Fruit fly (Drosophila melanogaster): ENCODE data around the gene CtsB.

The CtsB gene

DNA sequence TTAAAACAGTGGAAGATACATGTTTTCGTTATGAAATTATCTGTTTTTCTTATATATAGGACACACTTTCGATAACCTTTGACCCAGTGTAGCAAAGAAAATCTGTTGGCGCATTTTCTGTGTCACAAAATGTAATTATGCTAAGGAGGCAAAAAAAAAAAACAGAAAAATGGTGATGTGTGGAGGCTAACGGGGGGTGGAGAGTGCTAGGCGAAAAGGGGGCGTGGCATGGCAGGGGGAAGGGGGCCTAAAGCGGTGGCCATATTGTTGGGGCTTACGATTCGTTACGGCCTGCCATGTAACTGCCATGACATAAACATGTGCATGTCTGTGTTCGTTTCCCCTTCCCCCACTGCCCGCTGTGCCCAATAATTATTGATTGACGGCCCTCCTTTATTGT, 16.8 kb downstream of the CtsB start:
- TF ChIP-seq CG33017 (tag; optimal IDR thresholded peaks at IDR 0.05), result no peak
- TF ChIP-seq CG12768 (GFP tag; optimal IDR thresholded peaks at IDR 0.05), result no peak
- TF ChIP-seq Clk (GFP tag; optimal IDR thresholded peaks at IDR 0.05), result no peak
- TF ChIP-seq CG7045 (GFP tag; optimal IDR thresholded peaks at IDR 0.05), result no peak
- TF ChIP-seq CG5204 (GFP tag; optimal IDR thresholded peaks at IDR 0.05), result no peak
- TF ChIP-seq tj (GFP tag; optimal IDR thresholded peaks at IDR 0.05), result peak; percentile 56
- TF ChIP-seq pad (GFP tag; optimal IDR thresholded peaks at IDR 0.05), result no peak

DNA sequence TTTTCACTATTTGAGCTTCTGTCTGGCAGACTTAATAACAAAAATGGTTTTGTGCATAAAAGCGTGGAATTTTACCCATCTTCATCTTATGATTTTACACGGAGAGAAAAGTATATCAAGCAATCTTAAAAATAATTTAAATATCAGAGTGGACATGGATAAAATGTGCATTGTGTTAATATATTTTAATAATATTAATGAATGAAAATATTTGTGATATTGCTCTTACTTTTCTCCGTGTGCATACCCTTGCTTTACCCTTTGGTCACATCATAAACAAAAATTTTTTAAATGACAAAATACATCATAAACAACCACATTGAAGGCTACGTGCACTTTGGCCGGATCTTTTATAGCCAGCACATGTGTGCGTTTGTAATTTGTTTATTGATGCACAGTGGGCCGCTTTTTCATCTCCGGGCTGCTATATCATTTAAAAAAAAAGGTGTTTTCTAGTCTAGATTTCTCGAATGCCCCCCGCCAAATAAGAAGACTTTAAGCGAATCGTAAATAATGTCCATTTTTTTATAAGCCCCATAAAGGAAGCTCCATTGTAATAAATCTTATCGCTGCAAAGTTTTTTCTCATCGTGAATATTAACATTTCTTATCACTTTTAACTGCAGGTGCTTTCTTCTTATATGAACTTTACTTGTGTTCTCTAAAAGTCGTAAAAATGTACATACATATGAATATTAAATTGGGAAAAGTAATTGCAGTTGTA, 17.4 kb downstream of the CtsB start:
- TF ChIP-seq cnc (optimal IDR thresholded peaks at IDR 0.05) (no peak), CG33017 (tag; optimal IDR thresholded peaks at IDR 0.05) (peak; percentile 48), Hr96 (GFP tag; optimal IDR thresholded peaks at IDR 0.05) (no peak), tj (GFP tag; optimal IDR thresholded peaks at IDR 0.05) (no peak), CG1620 (GFP tag; optimal IDR thresholded peaks at IDR 0.05) (no peak), ovo (GFP tag; optimal IDR thresholded peaks at IDR 0.05) (no peak), Mnt (GFP tag; optimal IDR thresholded peaks at IDR 0.05) (peak; percentile 70), Clk (GFP tag; optimal IDR thresholded peaks at IDR 0.05) (no peak), cic (GFP tag; optimal IDR thresholded peaks at IDR 0.05) (peak; percentile 35), CG7045 (GFP tag; optimal IDR thresholded peaks at IDR 0.05) (no peak), CG12768 (GFP tag; optimal IDR thresholded peaks at IDR 0.05) (no peak), CG7101 (tag; optimal IDR thresholded peaks at IDR 0.05) (peak; percentile 60), CG14711 (tag; optimal IDR thresholded peaks at IDR 0.05) (peak; percentile 58), toe (GFP tag; optimal IDR thresholded peaks at IDR 0.05) (no peak), CG11617 (GFP tag; optimal IDR thresholded peaks at IDR 0.05) (peak; percentile 27), CG5204 (GFP tag; optimal IDR thresholded peaks at IDR 0.05) (no peak), kay (GFP tag; ENCODE audit: borderline replicate concordance) (peak; percentile 81), Crg-1 (GFP tag; optimal IDR thresholded peaks at IDR 0.05) (no peak), pad (GFP tag; optimal IDR thresholded peaks at IDR 0.05) (no peak), bab1 (GFP tag; optimal IDR thresholded peaks at IDR 0.05) (peak; percentile 61)

DNA sequence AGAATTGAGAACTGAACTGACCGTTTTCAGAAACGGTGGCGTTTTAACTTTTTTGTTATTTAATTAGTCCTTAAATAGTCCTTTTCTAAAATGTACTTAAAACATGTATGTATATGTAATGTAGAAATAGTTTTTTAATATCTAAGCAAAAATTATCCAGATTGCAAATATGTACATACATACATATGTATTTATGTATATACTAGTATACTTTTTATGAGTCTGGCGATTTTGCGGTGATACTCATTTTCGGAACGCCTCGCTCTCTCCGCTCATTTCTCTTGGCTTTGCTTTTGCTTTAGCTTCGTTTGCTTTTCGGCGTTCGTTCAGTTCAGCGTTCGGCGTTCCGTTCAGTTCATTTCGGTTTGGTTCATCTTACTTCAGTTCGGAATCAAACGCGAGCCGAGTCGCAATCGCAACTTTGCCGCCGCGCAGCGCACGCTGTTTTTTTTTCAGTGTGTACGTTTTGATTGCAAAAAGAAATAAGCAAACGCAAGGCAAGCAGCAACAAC, 19.5 kb downstream of the CtsB start, which contains the start of gene rdgB:
Gene rdgB, plus strand, starts transcription at position 381 of the 512 bp plus-strand sequence.
- no peak for TF ChIP-seq cnc (optimal IDR thresholded peaks at IDR 0.05)
- peak; percentile 78 for TF ChIP-seq Hr96 (GFP tag; optimal IDR thresholded peaks at IDR 0.05)
- peak; percentile 69 for TF ChIP-seq Mnt (GFP tag; optimal IDR thresholded peaks at IDR 0.05)
- peak; percentile 87 for TF ChIP-seq CG11617 (GFP tag; optimal IDR thresholded peaks at IDR 0.05)
- peak; percentile 80 for TF ChIP-seq tj (GFP tag; optimal IDR thresholded peaks at IDR 0.05)
- peak; percentile 83 for TF ChIP-seq CG7045 (GFP tag; optimal IDR thresholded peaks at IDR 0.05)
- peak; percentile 72 for TF ChIP-seq ovo (GFP tag; optimal IDR thresholded peaks at IDR 0.05)
- TF ChIP-seq Crg-1 (GFP tag; optimal IDR thresholded peaks at IDR 0.05), result peak; percentile 87
- TF ChIP-seq CG14711 (tag; optimal IDR thresholded peaks at IDR 0.05), result peak; percentile 78
- TF ChIP-seq CG12768 (GFP tag; optimal IDR thresholded peaks at IDR 0.05), result peak; percentile 82
- TF ChIP-seq kay (GFP tag; ENCODE audit: borderline replicate concordance), result no peak
- TF ChIP-seq toe (GFP tag; optimal IDR thresholded peaks at IDR 0.05), result peak; percentile 73
- peak; percentile 35 for TF ChIP-seq Clk (GFP tag; optimal IDR thresholded peaks at IDR 0.05)
- peak; percentile 91 for TF ChIP-seq CG7101 (tag; optimal IDR thresholded peaks at IDR 0.05)
- peak; percentile 63 for TF ChIP-seq CG33017 (tag; optimal IDR thresholded peaks at IDR 0.05)
- peak; percentile 56 for TF ChIP-seq cic (GFP tag; optimal IDR thresholded peaks at IDR 0.05)
- peak; percentile 83 for TF ChIP-seq CG1620 (GFP tag; optimal IDR thresholded peaks at IDR 0.05)
- TF ChIP-seq pad (GFP tag; optimal IDR thresholded peaks at IDR 0.05), result peak; percentile 87
- TF ChIP-seq CG5204 (GFP tag; optimal IDR thresholded peaks at IDR 0.05), result peak; percentile 82
- peak; percentile 75 for TF ChIP-seq bab1 (GFP tag; optimal IDR thresholded peaks at IDR 0.05)

DNA sequence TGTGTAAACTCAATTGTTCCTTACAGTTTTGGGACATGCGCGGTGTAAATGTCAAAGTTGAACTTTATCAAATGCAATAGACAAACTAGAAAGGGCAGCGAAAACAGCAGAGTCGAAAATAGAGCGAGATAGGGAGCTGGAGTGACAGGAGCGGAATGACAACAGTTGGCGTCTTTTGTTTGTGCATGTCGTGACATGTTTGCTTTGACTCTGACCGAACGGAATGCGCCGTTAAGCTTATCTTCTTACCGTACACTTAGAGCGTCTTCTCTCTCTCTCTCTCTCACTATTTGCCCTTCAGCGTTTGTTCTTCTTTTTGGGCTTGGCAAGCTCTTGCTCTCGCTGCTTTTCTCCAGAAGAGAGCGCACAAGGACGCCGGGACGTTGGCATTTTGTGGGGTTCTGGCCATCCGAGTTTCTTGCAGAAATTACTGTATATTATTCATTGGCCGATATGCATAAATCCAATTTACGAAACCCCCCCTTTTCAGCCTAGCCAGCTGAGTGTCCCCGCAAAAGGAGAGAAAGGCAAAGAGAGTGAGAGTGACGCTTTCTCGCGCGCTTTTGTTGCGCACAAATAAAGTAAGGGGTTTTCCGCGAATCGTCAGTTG, 20.1 kb downstream of the CtsB start:
- TF ChIP-seq ovo (GFP tag; optimal IDR thresholded peaks at IDR 0.05), result peak; percentile 44
- no peak for TF ChIP-seq bab1 (GFP tag; optimal IDR thresholded peaks at IDR 0.05)
- no peak for TF ChIP-seq Hr96 (GFP tag; optimal IDR thresholded peaks at IDR 0.05)
- TF ChIP-seq CG14711 (tag; optimal IDR thresholded peaks at IDR 0.05), result no peak

DNA sequence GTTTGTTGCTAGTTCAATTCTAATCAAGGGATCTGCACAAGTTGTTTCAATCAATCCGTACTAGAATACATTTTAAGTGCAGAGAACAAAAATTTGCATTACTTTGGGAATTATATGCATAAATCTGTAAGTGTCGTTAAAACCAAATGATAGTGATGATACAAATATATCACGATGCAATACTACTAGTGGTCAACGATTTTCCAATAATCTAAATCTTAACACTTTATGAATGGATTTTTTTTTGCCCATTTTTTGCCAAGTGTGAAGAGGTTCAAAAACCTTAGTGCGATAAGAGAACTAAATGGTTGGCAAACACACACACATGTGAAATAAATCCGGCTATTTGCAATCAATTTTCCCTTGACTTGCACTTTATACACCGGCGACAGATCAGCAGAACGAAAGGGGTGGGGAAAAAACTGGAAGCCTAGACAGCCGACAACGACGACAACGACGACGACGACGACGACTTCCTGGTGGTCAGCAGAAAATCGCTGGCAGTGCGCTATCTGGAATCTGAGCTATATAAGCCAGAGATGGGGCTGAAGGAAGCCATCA, 22.9 kb downstream of the CtsB start, which contains the start of gene Yp3:
Gene Yp3, plus strand, starts transcription at position 558 of the 561 bp plus-strand sequence.
- TF ChIP-seq Clk (GFP tag; optimal IDR thresholded peaks at IDR 0.05) (no peak), pad (GFP tag; optimal IDR thresholded peaks at IDR 0.05) (peak; percentile 59), Mnt (GFP tag; optimal IDR thresholded peaks at IDR 0.05) (peak; percentile 22), CG5204 (GFP tag; optimal IDR thresholded peaks at IDR 0.05) (no peak), cic (GFP tag; optimal IDR thresholded peaks at IDR 0.05) (peak; percentile 34), CG12768 (GFP tag; optimal IDR thresholded peaks at IDR 0.05) (no peak), CG1620 (GFP tag; optimal IDR thresholded peaks at IDR 0.05) (no peak), ovo (GFP tag; optimal IDR thresholded peaks at IDR 0.05) (no peak), Crg-1 (GFP tag; optimal IDR thresholded peaks at IDR 0.05) (no peak), CG11617 (GFP tag; optimal IDR thresholded peaks at IDR 0.05) (peak; percentile 29), cnc (optimal IDR thresholded peaks at IDR 0.05) (no peak), CG14711 (tag; optimal IDR thresholded peaks at IDR 0.05) (peak; percentile 80), toe (GFP tag; optimal IDR thresholded peaks at IDR 0.05) (no peak), CG7045 (GFP tag; optimal IDR thresholded peaks at IDR 0.05) (no peak), kay (GFP tag; ENCODE audit: borderline replicate concordance) (peak; percentile 23), CG33017 (tag; optimal IDR thresholded peaks at IDR 0.05) (no peak), tj (GFP tag; optimal IDR thresholded peaks at IDR 0.05) (peak; percentile 100), bab1 (GFP tag; optimal IDR thresholded peaks at IDR 0.05) (peak; percentile 15), Hr96 (GFP tag; optimal IDR thresholded peaks at IDR 0.05) (no peak), CG7101 (tag; optimal IDR thresholded peaks at IDR 0.05) (peak; percentile 81)
